Fruit fly (Drosophila melanogaster): ENCODE data around the gene CG18858.

- TF ChIP-seq ttk (optimal IDR thresholded peaks at IDR 0.05) (no peak), Myc (optimal IDR thresholded peaks at IDR 0.05) (no peak), psq (optimal IDR thresholded peaks at IDR 0.05) (no peak), insv (optimal IDR thresholded peaks at IDR 0.05) (no peak)
Measured at dm6 chr2L:20431210-20431609, 27.7 kb downstream of the CG18858 start.
